Fruit fly (Drosophila melanogaster) whole organism, embryonic: ENCODE measurements around the gene CG5214.

Experiments
- Asciz ChIP-seq: fragments of 200-800 bp; sonication (Bioruptor generic); optimal IDR thresholded peaks from 2 replicates; lab custom pipeline; 2017; ENCODE audit warnings: missing biosample characterization, mild to moderate bottlenecking, missing genetic modification characterization, missing genetic modification reagents
- B-H2 ChIP-seq: fragments of 200-800 bp; sonication (Bioruptor generic); optimal IDR thresholded peaks from 2 replicates; lab custom pipeline; 2018; ENCODE audit warnings: missing biosample characterization, mild to moderate bottlenecking, missing genetic modification characterization
- C15 ChIP-seq: fragments of 200-800 bp; sonication (Bioruptor generic); IDR thresholded peaks from 3 replicates; pipeline ENCODE4 v1.3.6; 2022; ENCODE audit warnings: missing biosample characterization, missing genetic modification characterization
- CG10274 ChIP-seq: fragments of 200-800 bp; sonication (Bioruptor generic); optimal IDR thresholded peaks from 3 replicates; lab custom pipeline; 2017; ENCODE audit warnings: missing biosample characterization, mild to moderate bottlenecking, missing genetic modification characterization
- CG10565 ChIP-seq: fragments of 200-800 bp; sonication (Bioruptor generic); optimal IDR thresholded peaks from 3 replicates; lab custom pipeline; 2016; ENCODE audit warnings: missing biosample characterization, mild to moderate bottlenecking, missing genetic modification characterization
- CG11247 ChIP-seq: fragments of 200-800 bp; sonication (Bioruptor generic); IDR thresholded peaks from 2 replicates; pipeline ENCODE4 v1.3.6; 2022; ENCODE audit warnings: missing biosample characterization, missing genetic modification characterization
- CG11398 ChIP-seq: fragments of 200-800 bp; sonication (Bioruptor generic); optimal IDR thresholded peaks from 2 replicates; lab custom pipeline; 2016; ENCODE audit warnings: missing biosample characterization, missing genetic modification characterization
- CG12104 ChIP-seq: fragments of 200-800 bp; sonication (Bioruptor generic); optimal IDR thresholded peaks from 3 replicates; lab custom pipeline; 2016; ENCODE audit warnings: missing biosample characterization, missing genetic modification characterization
- CG12942 ChIP-seq: fragments of 200-800 bp; sonication (Bioruptor generic); optimal IDR thresholded peaks from 3 replicates; lab custom pipeline; 2016; ENCODE audit warnings: missing biosample characterization, missing genetic modification characterization
- CG14050 ChIP-seq: fragments of 200-800 bp; sonication (Bioruptor generic); IDR thresholded peaks from 3 replicates; pipeline ENCODE4 v1.3.6; 2022; ENCODE audit warnings: missing biosample characterization, missing genetic modification characterization
- CG14667 ChIP-seq: fragments of 200-800 bp; sonication (Bioruptor generic); IDR thresholded peaks from 2 replicates; pipeline ENCODE4 v1.3.6; 2022; ENCODE audit warnings: missing biosample characterization, missing genetic modification characterization
- CG42726 ChIP-seq: fragments of 200-800 bp; sonication (Bioruptor generic); IDR thresholded peaks from 2 replicates; pipeline ENCODE4 v1.3.6; 2022; ENCODE audit warnings: missing biosample characterization, missing genetic modification characterization; ENCODE audit not compliant: partially characterized antibody
- CG4360 ChIP-seq: fragments of 200-800 bp; sonication (Bioruptor generic); IDR thresholded peaks from 2 replicates; pipeline ENCODE4 v1.3.6; 2022; ENCODE audit warnings: missing biosample characterization, missing genetic modification characterization
- CG43689 ChIP-seq: fragments of 200-800 bp; sonication (Bioruptor generic); IDR thresholded peaks from 2 replicates; pipeline ENCODE4 v1.3.6; 2022; ENCODE audit warnings: missing biosample characterization, missing genetic modification characterization
- CG6175 ChIP-seq: fragments of 200-800 bp; sonication (Bioruptor generic); IDR thresholded peaks from 3 replicates; pipeline ENCODE4 v1.3.6; 2022; ENCODE audit warnings: missing biosample characterization, missing genetic modification characterization
- CG9437 ChIP-seq: fragments of 200-800 bp; sonication (Bioruptor generic); optimal IDR thresholded peaks from 2 replicates; lab custom pipeline; 2018; ENCODE audit warnings: missing biosample characterization, mild to moderate bottlenecking, missing genetic modification characterization
- CG9609 ChIP-seq: fragments of 200-800 bp; sonication (Bioruptor generic); optimal IDR thresholded peaks from 3 replicates; lab custom pipeline; 2016; ENCODE audit warnings: missing biosample characterization, missing genetic modification characterization
- CHES-1-like ChIP-seq: fragments of 200-800 bp; sonication (Bioruptor generic); optimal IDR thresholded peaks from 2 replicates; lab custom pipeline; 2016; ENCODE audit warnings: missing biosample characterization, missing genetic modification characterization
- CoRest ChIP-seq: fragments of 200-800 bp; sonication (Bioruptor generic); optimal IDR thresholded peaks from 3 replicates; lab custom pipeline; 2018; ENCODE audit warnings: missing biosample characterization, mild to moderate bottlenecking, missing genetic modification characterization, moderate library complexity
- D19A ChIP-seq: fragments of 200-800 bp; optimal IDR thresholded peaks from 3 replicates; lab custom pipeline; 2019; ENCODE audit warnings: missing biosample characterization, mild to moderate bottlenecking, missing genetic modification characterization, moderate library complexity
- HLH4C ChIP-seq: fragments of 200-800 bp; sonication (Bioruptor generic); IDR thresholded peaks from 3 replicates; pipeline ENCODE4 v1.3.6; 2022; ENCODE audit warnings: missing biosample characterization, missing genetic modification characterization; ENCODE audit not compliant: partially characterized antibody
- HmgD ChIP-seq: fragments of 200-800 bp; sonication (Bioruptor generic); optimal IDR thresholded peaks from 3 replicates; lab custom pipeline; 2016; ENCODE audit warnings: missing biosample characterization, missing genetic modification characterization
- HmgZ ChIP-seq: fragments of 200-800 bp; sonication (Bioruptor generic); optimal IDR thresholded peaks from 2 replicates; lab custom pipeline; 2018; ENCODE audit warnings: missing biosample characterization, mild to moderate bottlenecking, missing genetic modification characterization
- Hmx ChIP-seq: fragments of 200-800 bp; sonication (Bioruptor generic); optimal IDR thresholded peaks from 2 replicates; lab custom pipeline; 2016; ENCODE audit warnings: missing biosample characterization, missing genetic modification characterization
- MBD-R2 ChIP-seq: fragments of 200-800 bp; sonication (Bioruptor generic); IDR thresholded peaks from 2 replicates; pipeline ENCODE4 v1.3.6; 2022; ENCODE audit warnings: missing biosample characterization, missing genetic modification characterization
- NC2α ChIP-seq: fragments of 200-800 bp; sonication (Bioruptor generic); optimal IDR thresholded peaks from 2 replicates; lab custom pipeline; 2016; ENCODE audit warnings: missing biosample characterization, missing genetic modification characterization
- Poxn ChIP-seq: fragments of 200-800 bp; sonication (Bioruptor generic); IDR thresholded peaks from 2 replicates; pipeline ENCODE4 v1.3.6; 2022; ENCODE audit warnings: missing biosample characterization, missing genetic modification characterization
- Taf1 ChIP-seq: fragments of 200-800 bp; sonication (Bioruptor generic); IDR thresholded peaks from 2 replicates; pipeline ENCODE4 v1.3.6; 2022; ENCODE audit warnings: missing biosample characterization, missing genetic modification characterization
- Trl ChIP-seq, 3 experiments: fragments of >200 bp in 2 of 3; fragments of 200-800 bp in 1 of 3; sonication (Bioruptor generic) in 1 of 3; optimal IDR thresholded peaks; 2 replicates in 1 of 3; 3 replicates in 2 of 3; lab custom pipeline; 2016 to 2017; ENCODE audit warnings: missing biosample characterization in 1 of 3, missing genetic modification characterization in 1 of 3
- abd-A ChIP-seq: fragments of 200-800 bp; sonication (Bioruptor generic); optimal IDR thresholded peaks from 3 replicates; lab custom pipeline; 2019; ENCODE audit warnings: missing biosample characterization, mild to moderate bottlenecking, missing genetic modification characterization, moderate library complexity
- bbx ChIP-seq: fragments of 200-800 bp; sonication (Bioruptor generic); IDR thresholded peaks from 2 replicates; pipeline ENCODE4 v1.3.6; 2022; ENCODE audit warnings: missing biosample characterization, missing genetic modification characterization; ENCODE audit not compliant: partially characterized antibody
- bigmax ChIP-seq: fragments of 200-800 bp; sonication (Bioruptor generic); optimal IDR thresholded peaks from 2 replicates; lab custom pipeline; 2018; ENCODE audit warnings: missing biosample characterization, mild to moderate bottlenecking, missing genetic modification characterization
- corto ChIP-seq: fragments of 200-800 bp; sonication (Bioruptor generic); optimal IDR thresholded peaks from 2 replicates; lab custom pipeline; 2016; ENCODE audit warnings: missing biosample characterization, mild to moderate bottlenecking, missing genetic modification characterization, moderate library complexity
- da ChIP-seq: fragments of 200-800 bp; sonication (Bioruptor generic); optimal IDR thresholded peaks from 2 replicates; lab custom pipeline; 2016; ENCODE audit warnings: missing biosample characterization, missing genetic modification characterization
- ewg ChIP-seq: fragments of 200-800 bp; sonication (Bioruptor generic); optimal IDR thresholded peaks from 3 replicates; lab custom pipeline; 2017; ENCODE audit warnings: mild to moderate bottlenecking, missing biosample characterization, missing genetic modification reagents, missing genetic modification characterization
- fd3F ChIP-seq: fragments of 200-800 bp; sonication (Bioruptor generic); optimal IDR thresholded peaks from 2 replicates; lab custom pipeline; 2018; ENCODE audit warnings: missing biosample characterization, mild to moderate bottlenecking, missing genetic modification characterization, moderate library complexity
- fd64A ChIP-seq: fragments of 200-800 bp; sonication (Bioruptor generic); optimal IDR thresholded peaks from 3 replicates; lab custom pipeline; 2018; ENCODE audit warnings: missing biosample characterization, mild to moderate bottlenecking, missing genetic modification characterization
- fru ChIP-seq: fragments of >200 bp; optimal IDR thresholded peaks from 2 replicates; lab custom pipeline; 2017
- gce ChIP-seq: fragments of 200-800 bp; sonication (Bioruptor generic); IDR thresholded peaks from 3 replicates; pipeline ENCODE4 v1.3.6; 2022; ENCODE audit warnings: missing biosample characterization, missing genetic modification characterization
- gfzf ChIP-seq: fragments of 200-800 bp; sonication (Bioruptor generic); optimal IDR thresholded peaks from 2 replicates; lab custom pipeline; 2016; ENCODE audit warnings: missing biosample characterization, mild to moderate bottlenecking, missing genetic modification characterization, moderate library complexity
- hb ChIP-seq: fragments of 200-800 bp; sonication (Bioruptor generic); IDR thresholded peaks from 3 replicates; pipeline ENCODE4 v1.3.6; 2022; ENCODE audit warnings: missing biosample characterization, missing genetic modification characterization; ENCODE audit not compliant: partially characterized antibody
- hbn ChIP-seq: fragments of 200-800 bp; sonication (Bioruptor generic); IDR thresholded peaks from 2 replicates; pipeline ENCODE4 v1.3.6; 2022; ENCODE audit warnings: missing biosample characterization, missing genetic modification characterization; ENCODE audit not compliant: partially characterized antibody
- ind ChIP-seq: fragments of 200-800 bp; sonication (Bioruptor generic); optimal IDR thresholded peaks from 3 replicates; lab custom pipeline; 2016; ENCODE audit warnings: missing biosample characterization, missing genetic modification characterization
- kay ChIP-seq: fragments of 200-800 bp; sonication (Bioruptor generic); optimal IDR thresholded peaks from 2 replicates; lab custom pipeline; 2016; ENCODE audit warnings: missing biosample characterization, missing genetic modification characterization
- ken ChIP-seq: fragments of 200-800 bp; sonication (Bioruptor generic); IDR thresholded peaks from 3 replicates; pipeline ENCODE4 v1.3.6; 2022; ENCODE audit warnings: missing biosample characterization, missing genetic modification characterization
- kni ChIP-seq: fragments of 200-800 bp; sonication (Bioruptor generic); optimal IDR thresholded peaks from 3 replicates; lab custom pipeline; 2017; ENCODE audit warnings: mild to moderate bottlenecking, missing biosample characterization, missing genetic modification reagents, missing genetic modification characterization
- lab ChIP-seq: fragments of 200-800 bp; sonication (Bioruptor generic); optimal IDR thresholded peaks from 3 replicates; lab custom pipeline; 2017; ENCODE audit warnings: missing biosample characterization, missing genetic modification characterization, mild to moderate bottlenecking, moderate library complexity, missing genetic modification reagents
- lbe ChIP-seq: fragments of 200-800 bp; sonication (Bioruptor generic); optimal IDR thresholded peaks from 2 replicates; lab custom pipeline; 2016; ENCODE audit warnings: missing biosample characterization, mild to moderate bottlenecking, missing genetic modification characterization
- luna ChIP-seq: fragments of 200-800 bp; sonication (Bioruptor generic); optimal IDR thresholded peaks from 2 replicates; lab custom pipeline; 2016; ENCODE audit warnings: missing biosample characterization, missing genetic modification characterization
- pfk ChIP-seq: fragments of 200-800 bp; sonication (Bioruptor generic); optimal IDR thresholded peaks from 2 replicates; lab custom pipeline; 2018; ENCODE audit warnings: missing biosample characterization, mild to moderate bottlenecking, missing genetic modification characterization, moderate library complexity
- sug ChIP-seq: fragments of 200-800 bp; optimal IDR thresholded peaks from 2 replicates; lab custom pipeline; 2019; ENCODE audit warnings: missing biosample characterization, mild to moderate bottlenecking, missing genetic modification characterization, moderate library complexity
- twi ChIP-seq: fragments of 200-800 bp; optimal IDR thresholded peaks from 2 replicates; lab custom pipeline; 2019; ENCODE audit warnings: missing biosample characterization, mild to moderate bottlenecking, missing genetic modification characterization, moderate library complexity

CG5214 gene

dm6 chr3R:11234918-11235371 lies 9.2 kb upstream of the CG5214 start, which contains the start of the genes Arfip and CG17721 (continued):
- TF ChIP-seq luna (GFP tag; lab: Kevin White, UChicago) (no peak), HmgZ (peak; percentile 35), abd-A (tag; lab: Kevin White, UChicago) (no peak), Poxn (no peak), hb (no peak), Trl (optimal IDR thresholded peaks at IDR 0.05; lab: Kevin White, UChicago) (no peak), Trl (GFP tag; optimal IDR thresholded peaks at IDR 0.05; lab: Kevin White, UChicago) (no peak), bigmax (GFP tag; lab: Kevin White, UChicago) (no peak), CG12104 (GFP tag; lab: Kevin White, UChicago) (no peak), NC2α (GFP tag; lab: Kevin White, UChicago) (no peak), CHES-1-like (GFP tag; lab: Kevin White, UChicago) (no peak), ewg (GFP tag; lab: Kevin White, UChicago) (no peak), fd3F (GFP tag; lab: Kevin White, UChicago) (no peak), CoRest (tag; lab: Kevin White, UChicago) (peak; percentile 52), gce (GFP tag; lab: Robert Waterston, UW) (no peak), pfk (GFP tag; lab: Kevin White, UChicago) (peak; percentile 96), ind (no peak), bbx (GFP tag; lab: Robert Waterston, UW) (no peak), CG11398 (GFP tag; lab: Kevin White, UChicago) (no peak), hbn (GFP tag; lab: Robert Waterston, UW) (no peak), kay (GFP tag; lab: Kevin White, UChicago) (no peak), MBD-R2 (GFP tag; lab: Robert Waterston, UW) (peak; percentile 89), CG6175 (no peak), CG4360 (GFP tag; lab: Robert Waterston, UW) (no peak), HLH4C (GFP tag; lab: Robert Waterston, UW) (no peak), gfzf (GFP tag; lab: Kevin White, UChicago) (peak; percentile 95), CG10565 (GFP tag; lab: Kevin White, UChicago) (no peak), twi (tag; lab: Kevin White, UChicago) (no peak), lbe (no peak), CG9437 (GFP tag; lab: Kevin White, UChicago) (no peak), Asciz (GFP tag; lab: Kevin White, UChicago) (no peak), CG43689 (GFP tag; lab: Robert Waterston, UW) (no peak), CG11247 (GFP tag; lab: Robert Waterston, UW) (no peak), D19A (tag; lab: Kevin White, UChicago) (no peak), lab (no peak), CG14667 (GFP tag; lab: Robert Waterston, UW) (no peak), CG12942 (no peak), CG42726 (GFP tag; lab: Robert Waterston, UW) (no peak), corto (no peak), sug (peak; percentile 16), HmgD (no peak), C15 (GFP tag; lab: Robert Waterston, UW) (no peak), B-H2 (GFP tag; lab: Kevin White, UChicago) (no peak), Taf1 (GFP tag; lab: Robert Waterston, UW) (no peak), ken (GFP tag; lab: Robert Waterston, UW) (no peak), CG9609 (no peak), fd64A (GFP tag; lab: Kevin White, UChicago) (no peak), kni (GFP tag; lab: Kevin White, UChicago) (no peak), Hmx (GFP tag; lab: Kevin White, UChicago) (no peak), CG10274 (no peak), da (GFP tag; lab: Kevin White, UChicago) (no peak), CG14050 (GFP tag; lab: Robert Waterston, UW) (no peak), fru (lab: Kevin White, UChicago) (no peak)
